Worm (Caenorhabditis elegans) whole organism, L2 larva: ENCODE measurements around the gene T26C5.4.
A peak's percentile ranks its signal among the peaks of the same experiment; 100 is the strongest.

Experiments
- F13H6.1 ChIP-seq: sonication (generic microtip); optimal IDR thresholded peaks from 2 replicates; lab custom pipeline; 2016; ENCODE audit warnings: missing genetic modification characterization, missing compliant biosample characterization
- R02D3.7 ChIP-seq: fragments of 150-350 bp; optimal IDR thresholded peaks from 2 replicates; lab custom pipeline; 2014; ENCODE audit warnings: missing biosample characterization, missing genetic modification characterization
- ZK546.5 ChIP-seq: sonication (generic microtip); optimal IDR thresholded peaks from 2 replicates; lab custom pipeline; 2017; ENCODE audit warnings: missing biosample characterization, missing genetic modification characterization
- alr-1 ChIP-seq: fragments of 150-350 bp; optimal IDR thresholded peaks from 2 replicates; lab custom pipeline; 2014; ENCODE audit warnings: missing biosample characterization, missing genetic modification characterization
- aly-2 ChIP-seq: fragments of 150-350 bp; optimal IDR thresholded peaks from 2 replicates; lab custom pipeline; 2014; ENCODE audit warnings: missing biosample characterization, missing genetic modification characterization
- ceh-16 ChIP-seq: fragments of 150-350 bp; optimal IDR thresholded peaks from 2 replicates; lab custom pipeline; 2014; ENCODE audit warnings: missing biosample characterization, missing genetic modification characterization
- crh-2 ChIP-seq: sonication (generic microtip); optimal IDR thresholded peaks from 2 replicates; lab custom pipeline; 2017; ENCODE audit warnings: missing biosample characterization, missing genetic modification characterization
- dmd-4 ChIP-seq: sonication (generic microtip); optimal IDR thresholded peaks from 2 replicates; lab custom pipeline; 2017; ENCODE audit warnings: missing biosample characterization, missing genetic modification characterization
- fos-1 ChIP-seq: fragments of 150-350 bp; optimal IDR thresholded peaks from 2 replicates; lab custom pipeline; 2014; ENCODE audit warnings: missing biosample characterization, missing genetic modification characterization
- lin-11 ChIP-seq: fragments of 150-350 bp; sonication (generic microtip); optimal IDR thresholded peaks from 2 replicates; lab custom pipeline; 2014; ENCODE audit warnings: missing biosample characterization, missing genetic modification characterization, inconsistent platforms, mixed read lengths
- lin-39 ChIP-seq: fragments of 150-350 bp; optimal IDR thresholded peaks from 2 replicates; lab custom pipeline; 2014; ENCODE audit warnings: missing biosample characterization, missing genetic modification reagents, missing genetic modification characterization
- lsy-2 ChIP-seq, 2 experiments: fragments of 150-350 bp in 1 of 2; sonication (generic microtip) in 1 of 2; optimal IDR thresholded peaks; 2 replicates each; lab custom pipeline; 2014 to 2017; ENCODE audit warnings: missing biosample characterization in 2 of 2, missing genetic modification characterization in 2 of 2
- mab-5 ChIP-seq: fragments of 150-350 bp; optimal IDR thresholded peaks from 2 replicates; lab custom pipeline; 2014; ENCODE audit warnings: missing biosample characterization, missing genetic modification characterization
- mbf-1 ChIP-seq: sonication (generic microtip); optimal IDR thresholded peaks from 2 replicates; lab custom pipeline; 2017; ENCODE audit warnings: missing biosample characterization, missing genetic modification characterization
- mdl-1 ChIP-seq, 2 experiments: fragments of 150-350 bp in 1 of 2; sonication (generic microtip) in 1 of 2; optimal IDR thresholded peaks; 2 replicates each; lab custom pipeline; 2017; ENCODE audit warnings: missing biosample characterization in 2 of 2, missing genetic modification characterization in 2 of 2
- nhr-11 ChIP-seq: fragments of 150-350 bp; optimal IDR thresholded peaks from 2 replicates; lab custom pipeline; 2014; ENCODE audit warnings: missing biosample characterization, missing genetic modification characterization
- nhr-12 ChIP-seq: fragments of 150-350 bp; optimal IDR thresholded peaks from 2 replicates; lab custom pipeline; 2014; ENCODE audit warnings: missing biosample characterization, missing genetic modification characterization
- nhr-21 ChIP-seq: fragments of 150-350 bp; optimal IDR thresholded peaks from 2 replicates; lab custom pipeline; 2014; ENCODE audit warnings: missing biosample characterization, missing genetic modification characterization
- nhr-237 ChIP-seq: fragments of 150-350 bp; optimal IDR thresholded peaks from 2 replicates; lab custom pipeline; 2014; ENCODE audit warnings: missing biosample characterization, missing genetic modification characterization
- nhr-6 ChIP-seq: fragments of 150-350 bp; optimal IDR thresholded peaks from 2 replicates; lab custom pipeline; 2014; ENCODE audit warnings: missing biosample characterization, missing genetic modification characterization
- nhr-77 ChIP-seq: fragments of 150-350 bp; optimal IDR thresholded peaks from 2 replicates; lab custom pipeline; 2014; ENCODE audit warnings: missing biosample characterization, missing genetic modification characterization
- peb-1 ChIP-seq: fragments of 150-350 bp; optimal IDR thresholded peaks from 2 replicates; lab custom pipeline; 2014; ENCODE audit warnings: missing biosample characterization, missing genetic modification characterization
- sem-4 ChIP-seq: fragments of 150-350 bp; optimal IDR thresholded peaks from 2 replicates; lab custom pipeline; 2014; ENCODE audit warnings: missing biosample characterization, missing genetic modification reagents, missing genetic modification characterization
- skn-1 ChIP-seq: sonication (generic microtip); optimal IDR thresholded peaks from 2 replicates; lab custom pipeline; 2017; ENCODE audit warnings: missing biosample characterization, missing genetic modification characterization
- sma-3 ChIP-seq: sonication (generic microtip); optimal IDR thresholded peaks from 2 replicates; lab custom pipeline; 2016; ENCODE audit warnings: missing genetic modification reagents, missing genetic modification characterization, missing compliant biosample characterization
- sma-9 ChIP-seq, 2 experiments: fragments of 150-350 bp in 1 of 2; sonication (generic microtip) in 1 of 2; optimal IDR thresholded peaks; 2 replicates each; lab custom pipeline; 2014 to 2016; ENCODE audit warnings: missing genetic modification characterization in 2 of 2, mild to moderate bottlenecking in 1 of 2, missing biosample characterization in 1 of 2, missing compliant biosample characterization in 1 of 2, missing genetic modification reagents in 1 of 2, moderate library complexity in 1 of 2
- snpc-4 ChIP-seq: fragments of 150-350 bp; optimal IDR thresholded peaks from 2 replicates; lab custom pipeline; 2014; ENCODE audit warnings: missing biosample characterization, missing genetic modification characterization
- unc-39 ChIP-seq: fragments of 150-350 bp; optimal IDR thresholded peaks from 2 replicates; lab custom pipeline; 2014; ENCODE audit warnings: missing biosample characterization, missing genetic modification characterization
- zag-1 ChIP-seq: fragments of 150-350 bp; optimal IDR thresholded peaks from 2 replicates; lab custom pipeline; 2014; ENCODE audit warnings: missing biosample characterization, missing genetic modification characterization
- ztf-1 ChIP-seq: fragments of 200-800 bp; sonication (Bioruptor generic); conservative IDR thresholded peaks from 2 replicates; pipeline ENCODE4 v1.3.6; 2022; ENCODE audit warnings: missing genetic modification characterization, missing compliant biosample characterization
- ztf-11 ChIP-seq: sonication (generic microtip); optimal IDR thresholded peaks from 2 replicates; lab custom pipeline; 2017; ENCODE audit warnings: missing biosample characterization, missing genetic modification characterization
- ztf-4 ChIP-seq: fragments of 150-350 bp; optimal IDR thresholded peaks from 2 replicates; lab custom pipeline; 2014; ENCODE audit warnings: missing biosample characterization, missing genetic modification characterization

The T26C5.4 gene

ce11 chrII:9242804-9243203, 7.5 kb downstream of the T26C5.4 start (continued):
- TF ChIP-seq sma-9 (GFP tag; optimal IDR thresholded peaks at IDR 0.05; lab: Kevin White, UChicago): no peak
- no peak for TF ChIP-seq sma-9 (tag; optimal IDR thresholded peaks at IDR 0.05; lab: Kevin White, UChicago)
- TF ChIP-seq ZK546.5 (tag; lab: Kevin White, UChicago): no peak
- TF ChIP-seq peb-1 (tag; lab: Kevin White, UChicago): no peak
- no peak for TF ChIP-seq lin-39
- peak; percentile 5 for TF ChIP-seq snpc-4 (tag; lab: Kevin White, UChicago)
- TF ChIP-seq mbf-1: no peak
- TF ChIP-seq sma-3 (GFP tag; lab: Kevin White, UChicago): no peak

DNA sequence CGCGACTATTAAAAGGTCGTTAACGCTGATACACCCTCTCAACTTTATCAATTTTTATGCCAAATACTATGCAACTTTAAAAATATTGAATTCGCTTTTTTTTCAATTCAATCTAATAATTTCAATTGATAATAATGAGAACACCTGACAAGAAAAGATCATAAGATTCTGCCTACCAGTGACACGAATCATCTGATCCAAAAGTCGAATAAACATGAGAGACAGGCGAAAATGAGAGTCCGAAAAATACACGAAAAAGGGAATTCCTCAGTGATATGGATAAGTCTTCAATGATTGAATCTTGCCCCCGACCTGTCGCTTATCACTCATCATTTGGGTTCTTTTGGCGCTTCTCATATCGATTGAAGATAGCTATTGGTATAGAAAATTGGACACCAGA, 8.7 kb downstream of the T26C5.4 start:
- TF ChIP-seq sem-4 (tag; lab: Kevin White, UChicago) (no peak), nhr-21 (peak; percentile 22), lin-39 (no peak)

- TF ChIP-seq nhr-12 (tag; lab: Kevin White, UChicago): no peak
- no peak for TF ChIP-seq peb-1 (tag; lab: Kevin White, UChicago)
- TF ChIP-seq nhr-237: no peak
These were observed 12.6 kb downstream of the T26C5.4 start for ce11 chrII:9237719-9238118.

ce11 chrII:9236972-9237371, 13.3 kb downstream of the T26C5.4 start:
- TF ChIP-seq mab-5 (tag; lab: Kevin White, UChicago): no peak
- no peak for TF ChIP-seq ztf-11 (tag; lab: Kevin White, UChicago)
- no peak for TF ChIP-seq ceh-16 (tag; lab: Kevin White, UChicago)
- TF ChIP-seq mdl-1 (tag; optimal IDR thresholded peaks at IDR 0.05; lab: Kevin White, UChicago): no peak
- TF ChIP-seq nhr-237: no peak
- no peak for TF ChIP-seq skn-1 (tag; lab: Kevin White, UChicago)

DNA sequence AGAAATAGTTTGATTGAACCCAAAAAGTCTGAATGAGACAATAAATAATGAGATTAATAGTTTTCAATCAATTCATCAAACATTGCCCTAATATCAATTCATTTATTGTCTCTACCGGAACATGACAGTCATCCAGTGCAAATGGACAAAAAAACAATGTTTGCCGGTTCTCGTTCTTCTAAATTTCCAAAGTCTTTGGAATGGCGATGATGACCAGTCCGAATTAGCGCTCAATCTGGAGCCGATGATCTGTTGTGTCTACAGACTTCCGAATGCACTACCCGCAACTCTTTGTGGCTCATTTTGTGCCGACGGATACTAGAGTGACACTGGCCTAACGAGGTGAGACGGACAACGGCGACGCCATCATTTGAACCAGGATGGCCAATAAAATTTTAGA, 14.0 kb downstream of the T26C5.4 start, which contains the start of gene T26C5.3:
T26C5.3 (plus strand) TSS at position 301 of the 400 bp plus-strand sequence.
- TF ChIP-seq mbf-1: no peak
- no peak for TF ChIP-seq sem-4 (tag; lab: Kevin White, UChicago)
- no peak for TF ChIP-seq nhr-6 (tag; lab: Kevin White, UChicago)
- TF ChIP-seq ztf-1 (GFP tag; lab: Robert Waterston, UW): no peak
- no peak for TF ChIP-seq fos-1 (tag; lab: Kevin White, UChicago)
- no peak for TF ChIP-seq peb-1 (tag; lab: Kevin White, UChicago)
- TF ChIP-seq sma-3 (GFP tag; lab: Kevin White, UChicago): no peak
- TF ChIP-seq R02D3.7 (tag; lab: Kevin White, UChicago): no peak
- no peak for TF ChIP-seq alr-1 (tag; lab: Kevin White, UChicago)
- no peak for TF ChIP-seq crh-2
- TF ChIP-seq F13H6.1 (tag; lab: Kevin White, UChicago): no peak
- TF ChIP-seq nhr-77: no peak
- TF ChIP-seq nhr-237: no peak
- TF ChIP-seq ztf-4 (tag; lab: Kevin White, UChicago): no peak
- no peak for TF ChIP-seq lsy-2 (tag; optimal IDR thresholded peaks at IDR 0.05; lab: Kevin White, UChicago)
- TF ChIP-seq unc-39 (tag; lab: Kevin White, UChicago): no peak
- TF ChIP-seq zag-1 (tag; lab: Kevin White, UChicago): no peak

DNA sequence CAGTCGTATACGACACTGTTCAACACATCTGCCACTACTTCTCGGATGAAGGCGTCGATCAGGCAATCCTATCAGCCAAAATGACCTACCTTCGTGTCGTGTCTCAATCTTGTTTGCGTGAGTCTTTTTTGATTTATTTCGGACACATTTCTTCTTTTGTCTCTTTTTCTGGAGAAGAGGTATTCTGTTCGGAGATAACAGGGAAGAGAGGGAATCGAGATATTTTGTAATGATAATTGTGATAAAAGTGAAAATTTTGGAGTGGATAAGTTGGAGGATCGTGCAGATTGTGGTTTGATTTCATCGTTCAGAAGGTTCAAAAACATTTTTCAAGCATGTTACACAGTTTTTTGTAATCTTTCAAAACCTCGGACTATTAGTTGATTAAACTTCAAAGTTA, 16.5 kb downstream of the T26C5.4 start:
- TF ChIP-seq dmd-4 (no peak), skn-1 (tag; lab: Kevin White, UChicago) (no peak), ztf-11 (tag; lab: Kevin White, UChicago) (no peak), lin-11 (tag; lab: Kevin White, UChicago) (no peak)

ce11 chrII:9232923-9233322, 17.4 kb downstream of the T26C5.4 start, which contains the start of gene T26C5.2:
T26C5.2 (plus strand) TSS chrII:9233223.
- TF ChIP-seq nhr-11 (no peak), nhr-6 (tag; lab: Kevin White, UChicago) (no peak), mab-5 (tag; lab: Kevin White, UChicago) (no peak), aly-2 (tag; lab: Kevin White, UChicago) (no peak), lin-11 (tag; lab: Kevin White, UChicago) (no peak)
- TF ChIP-seq, all 48 proteins: peak for 0
